Worm (Caenorhabditis elegans): ENCODE measurements around the gene Y66D12A.16.

ce11 chrIII:11484139-11484590, 39.2 kb upstream of the Y66D12A.16 start, which contains the start of gene fbxa-220:
- TF ChIP-seq nhr-25 (tag; optimal IDR thresholded peaks at IDR 0.05): no peak
- TF ChIP-seq ama-1 (optimal IDR thresholded peaks at IDR 0.05): no peak
- no peak for TF ChIP-seq snpc-4 (tag; optimal IDR thresholded peaks at IDR 0.05)
- TF ChIP-seq egl-27 (tag; optimal IDR thresholded peaks at IDR 0.05): no peak
- TF ChIP-seq fkh-10 (GFP tag; optimal IDR thresholded peaks at IDR 0.05): no peak
- no peak for TF ChIP-seq pha-4 (tag; optimal IDR thresholded peaks at IDR 0.05)
- no peak for TF ChIP-seq ceh-9 (tag; optimal IDR thresholded peaks at IDR 0.05)
- no peak for TF ChIP-seq nhr-12 (tag; optimal IDR thresholded peaks at IDR 0.05)
- TF ChIP-seq fos-1 (tag; optimal IDR thresholded peaks at IDR 0.05): no peak
- TF ChIP-seq unc-62 (GFP tag; optimal IDR thresholded peaks at IDR 0.05): no peak
- no peak for TF ChIP-seq mml-1 (tag; optimal IDR thresholded peaks at IDR 0.05)
- TF ChIP-seq elt-3 (tag; optimal IDR thresholded peaks at IDR 0.05): no peak
- no peak for TF ChIP-seq ceh-82 (tag; optimal IDR thresholded peaks at IDR 0.05)
